Fruit fly (Drosophila melanogaster): ENCODE measurements around the gene atilla.

Gene atilla

DNA sequence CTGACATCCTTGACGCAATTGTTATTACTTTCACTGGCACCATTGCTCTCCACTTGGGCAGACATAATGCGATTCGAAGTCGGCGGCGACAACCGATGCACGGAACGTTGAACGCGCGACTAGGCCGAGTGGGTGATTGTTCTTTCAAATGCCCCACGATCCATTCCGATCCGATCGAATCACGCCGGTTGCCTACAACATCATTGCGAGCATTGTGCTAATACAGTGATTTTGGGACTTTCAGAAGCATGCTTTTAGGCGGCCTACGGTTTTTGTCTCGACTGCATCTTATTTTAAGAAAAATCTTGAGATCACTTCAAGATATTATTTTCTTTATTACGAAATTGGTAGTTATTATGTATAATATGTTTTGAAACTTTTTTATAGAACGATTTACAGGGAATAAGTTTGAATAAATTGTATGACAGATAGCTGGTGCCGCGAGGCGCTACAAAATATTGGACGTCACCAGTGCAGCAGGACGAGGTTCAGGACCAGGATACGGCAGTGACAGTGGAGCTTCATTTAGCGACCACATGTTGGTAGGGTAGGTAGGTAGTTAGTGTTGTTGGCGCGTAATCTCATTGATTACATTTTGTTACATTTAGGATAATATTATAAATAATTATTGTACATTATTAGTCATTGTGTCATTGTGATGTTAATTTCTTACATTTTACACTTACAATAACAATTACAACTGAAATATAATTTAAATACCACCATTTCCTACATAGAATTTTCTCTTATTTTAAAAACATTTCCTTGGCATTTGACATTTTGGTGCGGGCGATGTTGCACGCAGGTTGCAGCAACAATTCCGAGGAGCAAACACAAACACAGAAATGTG, 44.2 kb downstream of the atilla start, which contains the start of gene rho-6:
Gene rho-6 (minus strand): TSS at position 137 of the 850 bp plus-strand sequence.
- TF ChIP-seq CG6163 (GFP tag; IDR thresholded peaks at IDR 0.05): no peak
- TF ChIP-seq achi (GFP tag; optimal IDR thresholded peaks at IDR 0.05): peak; percentile 37
- peak; percentile 6 for TF ChIP-seq acj6 (GFP tag; optimal IDR thresholded peaks at IDR 0.05)
- TF ChIP-seq Eip78C (GFP tag): peak; percentile 63
- peak; percentile 8 for TF ChIP-seq OdsH (GFP tag; optimal IDR thresholded peaks at IDR 0.05)
- no peak for TF ChIP-seq Smox (GFP tag; optimal IDR thresholded peaks at IDR 0.05)
- peak; percentile 15 for TF ChIP-seq CG3919 (GFP tag; optimal IDR thresholded peaks at IDR 0.05)
- TF ChIP-seq Hr4 (GFP tag; optimal IDR thresholded peaks at IDR 0.05): peak; percentile 35
- TF ChIP-seq CG11902 (GFP tag; optimal IDR thresholded peaks at IDR 0.05): no peak
- peak; percentile 0 for TF ChIP-seq CG10631 (GFP tag; optimal IDR thresholded peaks at IDR 0.05)
- TF ChIP-seq CG32006 (GFP tag; optimal IDR thresholded peaks at IDR 0.05): peak; percentile 52
- peak; percentile 2 for TF ChIP-seq pdm3 (GFP tag; optimal IDR thresholded peaks at IDR 0.05)
